Fruit fly (Drosophila melanogaster): ENCODE data around the gene Boh2.

The Boh2 gene

dm6 chr2L:11130151-11131008 lies 48.5 kb upstream of the Boh2 start, which contains the start of the genes RfC38 and CG4751 (continued):
- TF ChIP-seq CG2202 (tag; optimal IDR thresholded peaks at IDR 0.05) (no peak), sug (tag; optimal IDR thresholded peaks at IDR 0.05) (no peak), CG13123 (GFP tag; optimal IDR thresholded peaks at IDR 0.05) (no peak), CG3995 (GFP tag; optimal IDR thresholded peaks at IDR 0.05) (peak; percentile 51), Blimp-1 (GFP tag; optimal IDR thresholded peaks at IDR 0.05) (no peak), Neu2 (GFP tag; optimal IDR thresholded peaks at IDR 0.05; ENCODE audit: borderline replicate concordance) (no peak), CG4617 (GFP tag; optimal IDR thresholded peaks at IDR 0.05; ENCODE audit: borderline replicate concordance) (peak; percentile 94), Dip2 (GFP tag; IDR thresholded peaks at IDR 0.05) (no peak), CG12299 (tag; optimal IDR thresholded peaks at IDR 0.05) (no peak), CG4360 (GFP tag; IDR thresholded peaks at IDR 0.05) (no peak), CG14050 (GFP tag; IDR thresholded peaks at IDR 0.05) (no peak), CG2116 (GFP tag; optimal IDR thresholded peaks at IDR 0.05) (peak; percentile 73), Adf1 (GFP tag; IDR thresholded peaks at IDR 0.05) (peak; percentile 20; the same call in 1 of the 2 replicates), ssp (GFP tag; IDR thresholded peaks at IDR 0.05) (no peak), Dfd (GFP tag; optimal IDR thresholded peaks at IDR 0.05) (no peak), ap (GFP tag; IDR thresholded peaks at IDR 0.05) (no peak), CG7928 (GFP tag; optimal IDR thresholded peaks at IDR 0.05) (no peak), nerfin-1 (tag; optimal IDR thresholded peaks at IDR 0.05) (peak; percentile 39), dysf (GFP tag; IDR thresholded peaks at IDR 0.05) (no peak), otp (GFP tag; IDR thresholded peaks at IDR 0.05) (no peak), chm (GFP tag; IDR thresholded peaks at IDR 0.05) (0 out of 2 replicates have a peak, but pooled peaks have one; percentile 14), az2 (GFP tag; optimal IDR thresholded peaks at IDR 0.05) (no peak), klu (GFP tag; IDR thresholded peaks at IDR 0.05) (no peak), CG3838 (GFP tag; optimal IDR thresholded peaks at IDR 0.05) (no peak), CG11696 (GFP tag; IDR thresholded peaks at IDR 0.05) (no peak), Mes4 (GFP tag; optimal IDR thresholded peaks at IDR 0.05) (no peak), CG12659 (GFP tag; optimal IDR thresholded peaks at IDR 0.05) (peak; percentile 71), CG16779 (GFP tag; IDR thresholded peaks at IDR 0.05) (no peak), rib (GFP tag; IDR thresholded peaks at IDR 0.05) (0 out of 2 replicates have a peak, but pooled peaks have one; percentile 22), zfh2 (GFP tag; optimal IDR thresholded peaks at IDR 0.05) (no peak), CG10274 (GFP tag; optimal IDR thresholded peaks at IDR 0.05) (no peak), gce (GFP tag; IDR thresholded peaks at IDR 0.05) (no peak), Nf-YB (GFP tag; optimal IDR thresholded peaks at IDR 0.05) (no peak), p53 (GFP tag; optimal IDR thresholded peaks at IDR 0.05) (peak; percentile 19), cwo (GFP tag; optimal IDR thresholded peaks at IDR 0.05) (no peak), croc (GFP tag; conservative IDR thresholded peaks at IDR 0.05) (no peak), CG10267 (tag; optimal IDR thresholded peaks at IDR 0.05) (peak; percentile 56), Pdp1 (GFP tag; optimal IDR thresholded peaks at IDR 0.05) (no peak), maf-S (GFP tag; optimal IDR thresholded peaks at IDR 0.05) (no peak), CG15269 (tag; optimal IDR thresholded peaks at IDR 0.05) (no peak), CG11093 (GFP tag; IDR thresholded peaks at IDR 0.05) (no peak), dati (GFP tag; IDR thresholded peaks at IDR 0.05) (no peak), CG3847 (GFP tag; IDR thresholded peaks at IDR 0.05) (no peak), Kr (GFP tag; optimal IDR thresholded peaks at IDR 0.05) (no peak), CG4328 (GFP tag; optimal IDR thresholded peaks at IDR 0.05) (no peak), CG34224 (GFP tag; IDR thresholded peaks at IDR 0.05; ENCODE audit: partially characterized antibody) (peak; percentile 65; the same call in 2 of the 3 replicates), da (GFP tag; optimal IDR thresholded peaks at IDR 0.05) (no peak), Dp (GFP tag; optimal IDR thresholded peaks at IDR 0.05) (peak; percentile 65), odd (GFP tag; optimal IDR thresholded peaks at IDR 0.05) (no peak)

Measured in whole organism, embryonic.